Worm (Caenorhabditis elegans) whole organism, young adult: ENCODE measurements around the gene F02E11.3.

Source experiments
- dpff-1 ChIP-seq: sonication (generic microtip); optimal IDR thresholded peaks from 2 replicates; lab custom pipeline; 2017; ENCODE audit warnings: mild to moderate bottlenecking, missing genetic modification characterization, missing compliant biosample characterization
- efl-1 ChIP-seq: fragments of 150-350 bp; optimal IDR thresholded peaks from 2 replicates; lab custom pipeline; 2014; ENCODE audit warnings: missing biosample characterization, missing genetic modification reagents, missing genetic modification characterization
- egrh-3 ChIP-seq: fragments of 200-800 bp; sonication (Bioruptor generic); IDR thresholded peaks from 2 replicates; pipeline ENCODE4 v1.3.6; 2022; ENCODE audit warnings: missing genetic modification reagents, missing genetic modification characterization, missing compliant biosample characterization
- nhr-90 ChIP-seq: sonication (generic microtip); optimal IDR thresholded peaks from 2 replicates; lab custom pipeline; 2016; ENCODE audit warnings: missing genotype, mild to moderate bottlenecking, missing genetic modification characterization, missing compliant biosample characterization
- rec-8 ChIP-seq, 2 experiments: sonication (generic microtip); optimal IDR thresholded peaks; 2 replicates each; lab custom pipeline; 2016; ENCODE audit warnings: mild to moderate bottlenecking in 2 of 2, missing genetic modification characterization in 2 of 2, missing genetic modification reagents in 2 of 2, missing genotype in 2 of 2, missing biosample characterization in 1 of 2, missing compliant biosample characterization in 1 of 2, moderate library complexity in 1 of 2
- sdz-38 ChIP-seq: sonication (generic microtip); optimal IDR thresholded peaks from 2 replicates; lab custom pipeline; 2016; ENCODE audit warnings: missing genotype, missing genetic modification characterization, missing compliant biosample characterization
- sea-2 ChIP-seq: fragments of 200-800 bp; sonication (Bioruptor generic); IDR thresholded peaks from 2 replicates; pipeline ENCODE4 v1.3.6; 2022; ENCODE audit warnings: missing genetic modification characterization, missing compliant biosample characterization
- snpc-4 ChIP-seq, 5 experiments: fragments of 150-350 bp in 1 of 5; sonication (generic microtip) in 4 of 5; optimal IDR thresholded peaks; 2 replicates each; lab custom pipeline; 2014 to 2018; ENCODE audit warnings: missing genetic modification characterization in 5 of 5, missing biosample characterization in 3 of 5, antibody characterized with exemption in 2 of 5, mild to moderate bottlenecking in 2 of 5, missing compliant biosample characterization in 2 of 5, missing genotype in 2 of 5, moderate library complexity in 2 of 5, missing genetic modification reagents in 1 of 5
- tbp1 ChIP-seq: fragments of 200-800 bp; sonication (Bioruptor generic); optimal IDR thresholded peaks from 2 replicates; lab custom pipeline; 2018; ENCODE audit warnings: mild to moderate bottlenecking, missing genetic modification characterization, missing compliant biosample characterization
- unc-62 ChIP-seq: fragments of 150-350 bp; optimal IDR thresholded peaks from 2 replicates; lab custom pipeline; 2014; ENCODE audit warnings: missing biosample characterization, missing genetic modification reagents, missing genetic modification characterization
- zim-3 ChIP-seq: sonication (generic microtip); optimal IDR thresholded peaks from 2 replicates; lab custom pipeline; 2017; ENCODE audit warnings: mild to moderate bottlenecking, missing genetic modification characterization, moderate library complexity, missing compliant biosample characterization

ce11 chrII:3234725-3235124, 40.1 kb downstream of the F02E11.3 start, which contains the start of gene C17F4.8:
- no peak for TF ChIP-seq dpff-1 (tag; lab: Kevin White, UChicago)
- TF ChIP-seq snpc-4 (GFP tag; optimal IDR thresholded peaks at IDR 0.05; lab: Kevin White, UChicago): no peak
- TF ChIP-seq snpc-4 (tag; optimal IDR thresholded peaks at IDR 0.05; lab: Kevin White, UChicago): no peak
- TF ChIP-seq egrh-3: no peak
- no peak for TF ChIP-seq rec-8 (tag; optimal IDR thresholded peaks at IDR 0.05; lab: Kevin White, UChicago)
- TF ChIP-seq nhr-90 (tag; lab: Kevin White, UChicago): no peak
- no peak for TF ChIP-seq tbp1
- no peak for TF ChIP-seq unc-62 (GFP tag; lab: Kevin White, UChicago)
- no peak for TF ChIP-seq sdz-38
- no peak for TF ChIP-seq zim-3 (tag; lab: Kevin White, UChicago)
- no peak for TF ChIP-seq efl-1 (GFP tag; lab: Kevin White, UChicago)
- no peak for TF ChIP-seq sea-2 (GFP tag; lab: Robert Waterston, UW)
